Worm (Caenorhabditis elegans): Measurements from ENCODE around the gene C54C6.4.
A peak's percentile ranks its signal among the peaks of the same experiment; 100 is the strongest.

C54C6.4 gene

DNA sequence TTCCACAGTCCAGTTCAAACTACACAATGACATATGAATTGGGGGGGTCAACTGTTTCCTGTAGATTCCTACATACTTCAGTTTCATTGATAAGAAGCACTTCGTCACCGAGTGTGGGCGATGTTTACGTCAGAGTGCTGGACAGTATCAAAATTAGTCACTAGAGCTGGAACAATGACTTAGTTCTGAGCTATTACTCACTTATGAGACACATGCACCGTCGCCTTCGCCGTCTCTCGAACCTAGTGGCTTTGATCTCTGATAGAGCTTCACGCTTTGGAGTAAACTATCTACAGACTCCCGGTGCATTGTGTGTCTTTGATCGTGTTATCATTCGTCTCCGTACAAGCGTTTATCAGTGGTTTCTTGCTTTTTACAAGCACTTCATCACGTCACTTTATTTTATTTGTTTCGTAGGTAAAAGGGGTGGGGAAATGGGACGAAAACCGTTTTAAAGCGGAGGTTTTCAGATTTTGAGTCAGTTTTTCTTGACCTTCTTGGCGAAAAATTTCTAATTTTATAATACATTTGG, 18.0 kb downstream of the C54C6.4 start:
- no peak for TF ChIP-seq zag-1 (tag; optimal IDR thresholded peaks at IDR 0.05)
- peak; percentile 3 for TF ChIP-seq F13H6.1 (tag; optimal IDR thresholded peaks at IDR 0.05)
- TF ChIP-seq nhr-237 (tag; optimal IDR thresholded peaks at IDR 0.05) = no peak
- peak; percentile 75 for TF ChIP-seq fos-1 (tag; optimal IDR thresholded peaks at IDR 0.05)
- TF ChIP-seq sma-9 (GFP tag; optimal IDR thresholded peaks at IDR 0.05) = peak; percentile 63
- TF ChIP-seq sma-9 (tag; optimal IDR thresholded peaks at IDR 0.05) = no peak
- TF ChIP-seq alr-1 (tag; optimal IDR thresholded peaks at IDR 0.05) = no peak
- no peak for TF ChIP-seq ztf-4 (tag; optimal IDR thresholded peaks at IDR 0.05)
- no peak for TF ChIP-seq mab-5 (tag; optimal IDR thresholded peaks at IDR 0.05)
- no peak for TF ChIP-seq mdl-1 (tag; optimal IDR thresholded peaks at IDR 0.05)
- no peak for TF ChIP-seq dmd-4 (tag; optimal IDR thresholded peaks at IDR 0.05)

DNA sequence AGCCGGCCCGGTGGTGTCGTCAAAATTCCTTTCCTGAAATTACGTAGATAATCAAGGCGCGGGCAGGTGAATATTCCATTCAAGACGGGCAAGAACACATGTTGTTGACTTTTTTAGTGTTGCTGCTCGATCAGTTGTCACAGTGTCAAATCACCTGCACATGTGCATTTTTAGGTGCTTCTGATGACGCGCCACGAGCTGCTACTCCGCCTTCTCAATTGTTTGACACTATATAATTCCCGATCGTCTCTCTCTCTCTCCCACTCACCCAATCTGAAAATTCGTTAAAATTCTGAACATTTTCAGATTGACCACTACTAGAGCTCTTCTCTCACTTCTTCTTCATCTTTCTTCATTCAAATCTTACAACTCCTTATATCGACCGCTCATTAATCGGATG, 19.8 kb downstream of the C54C6.4 start, which contains the start of gene nhr-6:
Gene nhr-6, plus strand, starts transcription at position 301 of the 400 bp plus-strand sequence.
- no peak for TF ChIP-seq skn-1 (tag; optimal IDR thresholded peaks at IDR 0.05)
- TF ChIP-seq F13H6.1 (tag; optimal IDR thresholded peaks at IDR 0.05) = no peak
- TF ChIP-seq alr-1 (tag; optimal IDR thresholded peaks at IDR 0.05) = no peak
- TF ChIP-seq ceh-16 (tag; optimal IDR thresholded peaks at IDR 0.05) = no peak
- no peak for TF ChIP-seq gmeb-1 (tag; optimal IDR thresholded peaks at IDR 0.05)

DNA sequence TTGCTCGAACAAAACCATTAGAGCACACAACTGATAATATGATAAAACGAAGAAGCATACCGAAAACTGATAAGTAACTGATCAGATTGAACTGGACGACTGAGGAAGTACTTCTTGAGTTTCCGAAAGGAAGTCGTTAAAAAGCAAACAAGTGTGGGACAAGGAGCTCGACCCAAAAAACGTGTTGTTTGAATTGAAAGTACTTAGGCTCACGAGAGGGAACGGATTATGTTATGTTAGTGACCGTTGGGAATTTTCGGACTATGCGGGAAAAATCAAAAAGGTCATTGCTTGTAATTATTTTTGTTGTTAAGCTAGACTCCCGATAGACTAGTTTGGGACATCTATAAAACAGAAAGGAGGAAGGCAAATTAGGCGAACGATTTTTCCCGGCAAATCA, 28.2 kb downstream of the C54C6.4 start, which contains the start of gene C48D5.3:
Gene C48D5.3, minus strand, starts transcription at position 101 of the 400 bp plus-strand sequence.
- TF ChIP-seq fos-1 (tag; optimal IDR thresholded peaks at IDR 0.05) (peak; percentile 19), C34F6.9 (tag; optimal IDR thresholded peaks at IDR 0.05) (no peak)

DNA sequence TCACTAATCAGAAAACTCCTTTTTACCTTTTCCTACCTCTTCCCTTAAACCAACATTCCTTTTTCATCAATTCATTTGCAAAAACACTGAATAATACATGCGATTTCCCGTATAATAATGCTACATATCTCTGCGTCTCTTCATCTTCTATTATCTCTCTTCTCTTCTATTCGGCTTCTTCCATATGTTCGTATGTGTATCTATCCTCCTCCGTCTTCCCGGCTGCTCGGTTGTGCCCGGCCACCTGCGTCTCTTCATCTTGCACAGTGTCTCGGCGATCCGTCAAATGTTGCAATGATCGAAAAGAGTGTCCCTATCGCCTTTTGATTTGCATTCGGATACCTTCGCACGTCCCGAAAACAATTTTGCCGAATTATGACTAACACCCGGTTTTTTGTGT, 29.9 kb downstream of the C54C6.4 start:
- TF ChIP-seq unc-55 (GFP tag; optimal IDR thresholded peaks at IDR 0.05) = peak; percentile 59
- TF ChIP-seq nhr-23 (tag; optimal IDR thresholded peaks at IDR 0.05) = no peak

DNA sequence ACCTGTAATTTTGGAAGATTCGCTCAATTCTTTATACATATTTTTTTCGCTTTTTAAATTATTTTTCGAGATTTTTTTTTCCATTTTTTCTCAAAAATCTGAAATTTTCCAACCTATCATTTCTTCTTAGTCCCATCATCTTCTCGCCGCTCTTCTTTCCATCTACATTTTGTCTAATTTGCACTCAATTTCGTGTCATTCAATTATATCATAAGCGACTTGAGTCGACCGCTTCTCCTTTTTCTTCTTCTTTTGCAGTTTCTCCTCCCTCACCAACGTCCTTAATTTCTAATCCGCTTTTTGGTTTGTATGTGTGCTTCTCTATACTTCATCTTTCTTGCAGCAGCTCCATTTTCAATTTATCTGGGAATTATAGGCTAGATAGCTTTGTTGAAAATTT, 34.7 kb downstream of the C54C6.4 start:
- TF ChIP-seq egl-27 (tag; optimal IDR thresholded peaks at IDR 0.05) (no peak), skn-1 (tag; optimal IDR thresholded peaks at IDR 0.05) (no peak), lin-13 (GFP tag; optimal IDR thresholded peaks at IDR 0.05) (no peak), unc-39 (tag; optimal IDR thresholded peaks at IDR 0.05) (no peak), fos-1 (tag; optimal IDR thresholded peaks at IDR 0.05) (no peak), mdl-1 (tag; optimal IDR thresholded peaks at IDR 0.05) (no peak), nhr-25 (tag; optimal IDR thresholded peaks at IDR 0.05) (no peak), lsy-2 (tag; optimal IDR thresholded peaks at IDR 0.05) (no peak), sem-4 (tag; optimal IDR thresholded peaks at IDR 0.05) (no peak), C34F6.9 (tag; optimal IDR thresholded peaks at IDR 0.05) (no peak), ztf-1 (GFP tag; conservative IDR thresholded peaks at IDR 0.05) (no peak), blmp-1 (tag; optimal IDR thresholded peaks at IDR 0.05; ENCODE audit: insufficient read depth) (no peak), F13H6.1 (tag; optimal IDR thresholded peaks at IDR 0.05) (no peak), nhr-77 (tag; optimal IDR thresholded peaks at IDR 0.05) (no peak), nhr-129 (tag; optimal IDR thresholded peaks at IDR 0.05) (no peak), lin-39 (tag; optimal IDR thresholded peaks at IDR 0.05) (no peak), elt-1 (tag; optimal IDR thresholded peaks at IDR 0.05) (no peak)

DNA sequence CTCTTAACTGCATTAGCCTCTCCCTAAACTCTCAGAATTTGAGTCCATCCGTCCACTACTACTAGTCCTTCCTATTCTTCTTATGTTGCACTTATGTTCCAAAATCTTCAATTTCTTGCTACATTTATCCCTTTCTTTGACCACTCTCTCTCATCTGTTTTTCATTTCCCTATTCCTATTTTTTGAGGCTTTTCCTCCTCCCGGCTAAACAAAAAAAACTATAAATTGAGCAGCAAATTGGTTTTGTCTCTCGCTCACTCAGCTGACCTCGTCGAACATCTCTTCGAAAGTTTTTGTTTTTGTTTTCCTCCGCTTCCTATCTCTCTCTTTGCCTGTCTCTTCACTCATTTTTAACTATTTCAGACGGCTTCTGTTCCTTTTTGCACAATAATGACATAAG, 36.9 kb downstream of the C54C6.4 start, which contains the start of gene ptp-1:
Gene ptp-1, plus strand, starts transcription at position 358 of the 400 bp plus-strand sequence.
- TF ChIP-seq C34F6.9 (tag; optimal IDR thresholded peaks at IDR 0.05) (peak; percentile 11), crh-2 (tag; optimal IDR thresholded peaks at IDR 0.05) (no peak)

DNA sequence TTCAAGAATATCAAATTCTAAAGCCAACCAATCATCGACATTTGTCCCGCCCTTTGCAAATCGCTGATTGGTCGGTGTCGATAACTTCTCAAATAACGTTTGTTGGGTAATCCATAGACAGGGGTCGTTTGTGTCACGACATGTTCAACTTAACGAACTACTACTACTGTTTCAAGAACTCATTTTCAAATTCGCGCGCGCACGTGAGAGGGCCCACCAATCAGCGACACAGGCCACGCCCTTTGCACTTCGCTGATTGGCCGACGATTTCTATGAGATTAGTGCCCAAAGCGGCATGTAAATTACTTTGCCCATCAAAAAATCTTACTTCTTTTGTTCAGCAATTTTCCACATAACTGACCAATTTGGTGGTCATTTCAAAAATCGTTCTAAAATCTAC, 41.2 kb downstream of the C54C6.4 start:
- TF ChIP-seq ama-1 (optimal IDR thresholded peaks at IDR 0.05) = no peak
- TF ChIP-seq dmd-4 (tag; optimal IDR thresholded peaks at IDR 0.05) = no peak
- no peak for TF ChIP-seq R02D3.7 (tag; optimal IDR thresholded peaks at IDR 0.05)
